Fruit fly (Drosophila melanogaster) whole organism, embryonic: ENCODE data around the gene Ldsdh1.

ENCODE experiments used
- Atf6 ChIP-seq: fragments of 200-800 bp; sonication (Bioruptor generic); IDR thresholded peaks from 2 replicates; pipeline ENCODE4 v1.3.6; 2022; ENCODE audit warnings: missing biosample characterization, missing genetic modification characterization
- Bgb ChIP-seq: fragments of 200-800 bp; sonication (Bioruptor generic); IDR thresholded peaks from 2 replicates; pipeline ENCODE4 v1.3.6; 2022; ENCODE audit warnings: missing biosample characterization, missing genetic modification characterization; ENCODE audit not compliant: partially characterized antibody
- Blimp-1 ChIP-seq: fragments of 200-800 bp; sonication (Bioruptor generic); optimal IDR thresholded peaks from 3 replicates; lab custom pipeline; 2018; ENCODE audit warnings: missing biosample characterization, missing genetic modification characterization, mild to moderate bottlenecking, moderate library complexity, missing genetic modification reagents
- CG10321 ChIP-seq: fragments of 200-800 bp; sonication (Bioruptor generic); IDR thresholded peaks from 2 replicates; pipeline ENCODE4 v1.3.6; 2022; ENCODE audit warnings: missing biosample characterization, missing genetic modification characterization
- CG11247 ChIP-seq: fragments of 200-800 bp; sonication (Bioruptor generic); IDR thresholded peaks from 2 replicates; pipeline ENCODE4 v1.3.6; 2022; ENCODE audit warnings: missing biosample characterization, missing genetic modification characterization
- CG12104 ChIP-seq: fragments of 200-800 bp; sonication (Bioruptor generic); optimal IDR thresholded peaks from 3 replicates; lab custom pipeline; 2016; ENCODE audit warnings: missing biosample characterization, missing genetic modification characterization
- CG12659 ChIP-seq: fragments of 200-800 bp; sonication (Bioruptor generic); optimal IDR thresholded peaks from 3 replicates; lab custom pipeline; 2017; ENCODE audit warnings: mild to moderate bottlenecking, missing biosample characterization, missing genetic modification reagents, missing genetic modification characterization
- CG12769 ChIP-seq: fragments of 200-800 bp; sonication (Bioruptor generic); optimal IDR thresholded peaks from 2 replicates; lab custom pipeline; 2019; ENCODE audit warnings: missing biosample characterization, mild to moderate bottlenecking, missing genetic modification characterization, moderate library complexity
- CG13123 ChIP-seq: fragments of 200-800 bp; sonication (Bioruptor generic); optimal IDR thresholded peaks from 2 replicates; lab custom pipeline; 2016; ENCODE audit warnings: missing biosample characterization, missing genetic modification characterization
- CG1529 ChIP-seq: fragments of 200-800 bp; sonication (Bioruptor generic); optimal IDR thresholded peaks from 3 replicates; lab custom pipeline; 2018; ENCODE audit warnings: missing biosample characterization, missing genetic modification characterization
- CG15696 ChIP-seq: fragments of 200-800 bp; sonication (Bioruptor generic); optimal IDR thresholded peaks from 2 replicates; lab custom pipeline; 2019; ENCODE audit warnings: missing biosample characterization, mild to moderate bottlenecking, missing genetic modification characterization, moderate library complexity
- CG17612 ChIP-seq: fragments of 200-800 bp; sonication (Bioruptor generic); IDR thresholded peaks from 2 replicates; pipeline ENCODE4 v1.3.6; 2022; ENCODE audit warnings: missing biosample characterization, missing genetic modification characterization
- CG32772 ChIP-seq: fragments of 200-800 bp; sonication (Bioruptor generic); IDR thresholded peaks from 2 replicates; pipeline ENCODE4 v1.3.6; 2022; ENCODE audit warnings: missing biosample characterization, missing genetic modification characterization
- CG33557 ChIP-seq: fragments of 200-800 bp; sonication (Bioruptor generic); optimal IDR thresholded peaks from 2 replicates; lab custom pipeline; 2019; ENCODE audit warnings: missing biosample characterization, mild to moderate bottlenecking, missing genetic modification characterization, moderate library complexity
- CG3407 ChIP-seq: fragments of 200-800 bp; sonication (Bioruptor generic); optimal IDR thresholded peaks from 2 replicates; lab custom pipeline; 2018; ENCODE audit warnings: missing biosample characterization, mild to moderate bottlenecking, missing genetic modification characterization
- CG42726 ChIP-seq: fragments of 200-800 bp; sonication (Bioruptor generic); IDR thresholded peaks from 2 replicates; pipeline ENCODE4 v1.3.6; 2022; ENCODE audit warnings: missing biosample characterization, missing genetic modification characterization; ENCODE audit not compliant: partially characterized antibody
- CG4328 ChIP-seq: fragments of 200-800 bp; sonication (Bioruptor generic); optimal IDR thresholded peaks from 3 replicates; lab custom pipeline; 2017; ENCODE audit warnings: missing biosample characterization, missing genetic modification reagents, missing genetic modification characterization
- CrebB ChIP-seq: fragments of 200-800 bp; sonication (Bioruptor generic); optimal IDR thresholded peaks from 3 replicates; lab custom pipeline; 2018; ENCODE audit warnings: missing biosample characterization, mild to moderate bottlenecking, missing genetic modification characterization
- D ChIP-seq, 2 experiments: fragments of 200-800 bp in 1 of 2; fragments of >200 bp in 1 of 2; sonication (Bioruptor generic) in 1 of 2; optimal IDR thresholded peaks; 2 replicates in 1 of 2; 3 replicates in 1 of 2; lab custom pipeline; 2017; ENCODE audit warnings: mild to moderate bottlenecking in 1 of 2, missing biosample characterization in 1 of 2, missing genetic modification characterization in 1 of 2, missing genetic modification reagents in 1 of 2
- Dad ChIP-seq: fragments of 200-800 bp; sonication (Bioruptor generic); optimal IDR thresholded peaks from 3 replicates; lab custom pipeline; 2016; ENCODE audit warnings: missing biosample characterization, missing genetic modification characterization
- Deaf1 ChIP-seq: fragments of 200-800 bp; optimal IDR thresholded peaks from 3 replicates; lab custom pipeline; 2019; ENCODE audit warnings: missing biosample characterization, mild to moderate bottlenecking, missing genetic modification characterization, moderate library complexity
- E2f1 ChIP-seq: fragments of 200-800 bp; sonication (Bioruptor generic); IDR thresholded peaks from 2 replicates; pipeline ENCODE4 v1.3.6; 2022; ENCODE audit warnings: missing biosample characterization, missing genetic modification characterization
- Lhr ChIP-seq: fragments of 200-800 bp; sonication (Bioruptor generic); optimal IDR thresholded peaks from 3 replicates; lab custom pipeline; 2017; ENCODE audit warnings: mild to moderate bottlenecking, missing biosample characterization, missing genetic modification reagents, missing genetic modification characterization
- Lpt ChIP-seq: fragments of >200 bp; optimal IDR thresholded peaks from 2 replicates; lab custom pipeline; 2018; ENCODE audit warnings: missing biosample characterization, missing genetic modification characterization
- NC2β ChIP-seq: fragments of 200-800 bp; sonication (Bioruptor generic); optimal IDR thresholded peaks from 2 replicates; lab custom pipeline; 2016; ENCODE audit warnings: missing biosample characterization, missing genetic modification characterization
- Nf-YA ChIP-seq: fragments of 200-800 bp; sonication (Bioruptor generic); IDR thresholded peaks from 2 replicates; pipeline ENCODE4 v1.3.6; 2022; ENCODE audit warnings: missing biosample characterization, missing genetic modification characterization
- Sin3A ChIP-seq: fragments of >200 bp; optimal IDR thresholded peaks from 2 replicates; lab custom pipeline; 2018
- cato ChIP-seq: fragments of 200-800 bp; sonication (Bioruptor generic); optimal IDR thresholded peaks from 2 replicates; lab custom pipeline; 2016; ENCODE audit warnings: missing biosample characterization, missing genetic modification characterization, borderline replicate concordance
- dimm ChIP-seq: fragments of 200-800 bp; sonication (Bioruptor generic); IDR thresholded peaks from 2 replicates; pipeline ENCODE4 v1.3.6; 2022; ENCODE audit warnings: missing biosample characterization, missing genetic modification characterization
- emc ChIP-seq: fragments of 200-800 bp; sonication (Bioruptor generic); optimal IDR thresholded peaks from 2 replicates; lab custom pipeline; 2016; ENCODE audit warnings: missing biosample characterization, missing genetic modification characterization
- esg ChIP-seq: fragments of 200-800 bp; sonication (Bioruptor generic); conservative IDR thresholded peaks from 2 replicates; pipeline ENCODE4 v1.3.6; 2022; ENCODE audit warnings: missing biosample characterization, missing genetic modification characterization
- exex ChIP-seq: fragments of 200-800 bp; sonication (Bioruptor generic); optimal IDR thresholded peaks from 4 replicates; lab custom pipeline; 2018; ENCODE audit warnings: missing biosample characterization, mild to moderate bottlenecking, missing genetic modification characterization, moderate library complexity
- fd64A ChIP-seq: fragments of 200-800 bp; sonication (Bioruptor generic); optimal IDR thresholded peaks from 3 replicates; lab custom pipeline; 2018; ENCODE audit warnings: missing biosample characterization, mild to moderate bottlenecking, missing genetic modification characterization
- gcm ChIP-seq: fragments of 200-800 bp; sonication (Bioruptor generic); optimal IDR thresholded peaks from 2 replicates; lab custom pipeline; 2019; ENCODE audit warnings: missing biosample characterization, mild to moderate bottlenecking, missing genetic modification characterization, moderate library complexity
- grau ChIP-seq: fragments of 200-800 bp; optimal IDR thresholded peaks from 3 replicates; lab custom pipeline; 2019; ENCODE audit warnings: missing biosample characterization, mild to moderate bottlenecking, missing genetic modification characterization, moderate library complexity
- gt ChIP-seq: fragments of 200-800 bp; sonication (Bioruptor generic); IDR thresholded peaks from 2 replicates; pipeline ENCODE4 v1.3.6; 2022; ENCODE audit warnings: missing biosample characterization, missing genetic modification characterization
- klu ChIP-seq: fragments of 200-800 bp; sonication (Bioruptor generic); IDR thresholded peaks from 2 replicates; pipeline ENCODE4 v1.3.6; 2022; ENCODE audit warnings: missing biosample characterization, missing genetic modification characterization
- kni ChIP-seq: fragments of 200-800 bp; sonication (Bioruptor generic); optimal IDR thresholded peaks from 3 replicates; lab custom pipeline; 2017; ENCODE audit warnings: mild to moderate bottlenecking, missing biosample characterization, missing genetic modification reagents, missing genetic modification characterization
- nerfin-1 ChIP-seq: fragments of 200-800 bp; sonication (Bioruptor generic); optimal IDR thresholded peaks from 3 replicates; lab custom pipeline; 2019; ENCODE audit warnings: missing biosample characterization, mild to moderate bottlenecking, missing genetic modification characterization, moderate library complexity
- nom ChIP-seq: fragments of 200-800 bp; sonication (Bioruptor generic); optimal IDR thresholded peaks from 2 replicates; lab custom pipeline; 2017; ENCODE audit warnings: missing biosample characterization, missing genetic modification characterization, mild to moderate bottlenecking, moderate library complexity, missing genetic modification reagents
- pum ChIP-seq: fragments of 200-800 bp; sonication (Bioruptor generic); optimal IDR thresholded peaks from 2 replicates; lab custom pipeline; 2016; ENCODE audit warnings: missing biosample characterization, missing genetic modification characterization
- pzg ChIP-seq: fragments of 200-800 bp; sonication (Bioruptor generic); optimal IDR thresholded peaks from 3 replicates; lab custom pipeline; 2018; ENCODE audit warnings: missing biosample characterization, mild to moderate bottlenecking, missing genetic modification characterization, moderate library complexity
- ranshi ChIP-seq: fragments of 200-800 bp; sonication (Bioruptor generic); IDR thresholded peaks from 2 replicates; pipeline ENCODE4 v1.3.6; 2022; ENCODE audit warnings: missing biosample characterization, missing genetic modification characterization
- sc ChIP-seq, 3 experiments: fragments of >200 bp in 2 of 3; fragments of 200-800 bp in 1 of 3; sonication (Bioruptor generic) in 1 of 3; optimal IDR thresholded peaks; 2 replicates in 2 of 3; 3 replicates in 1 of 3; lab custom pipeline; 2017; ENCODE audit warnings: mild to moderate bottlenecking in 1 of 3, missing biosample characterization in 1 of 3, missing genetic modification characterization in 1 of 3, missing genetic modification reagents in 1 of 3
- tgo ChIP-seq: fragments of 200-800 bp; sonication (Bioruptor generic); IDR thresholded peaks from 3 replicates; pipeline ENCODE4 v1.3.6; 2022; ENCODE audit warnings: missing biosample characterization, missing genetic modification characterization
- tna ChIP-seq: fragments of 200-800 bp; sonication (Bioruptor generic); IDR thresholded peaks from 2 replicates; pipeline ENCODE4 v1.3.6; 2022; ENCODE audit warnings: missing biosample characterization, missing genetic modification characterization; ENCODE audit not compliant: partially characterized antibody
- toy ChIP-seq: fragments of 200-800 bp; sonication (Bioruptor generic); IDR thresholded peaks from 2 replicates; pipeline ENCODE4 v1.3.6; 2022; ENCODE audit warnings: missing biosample characterization, missing genetic modification characterization

The Ldsdh1 gene

DNA sequence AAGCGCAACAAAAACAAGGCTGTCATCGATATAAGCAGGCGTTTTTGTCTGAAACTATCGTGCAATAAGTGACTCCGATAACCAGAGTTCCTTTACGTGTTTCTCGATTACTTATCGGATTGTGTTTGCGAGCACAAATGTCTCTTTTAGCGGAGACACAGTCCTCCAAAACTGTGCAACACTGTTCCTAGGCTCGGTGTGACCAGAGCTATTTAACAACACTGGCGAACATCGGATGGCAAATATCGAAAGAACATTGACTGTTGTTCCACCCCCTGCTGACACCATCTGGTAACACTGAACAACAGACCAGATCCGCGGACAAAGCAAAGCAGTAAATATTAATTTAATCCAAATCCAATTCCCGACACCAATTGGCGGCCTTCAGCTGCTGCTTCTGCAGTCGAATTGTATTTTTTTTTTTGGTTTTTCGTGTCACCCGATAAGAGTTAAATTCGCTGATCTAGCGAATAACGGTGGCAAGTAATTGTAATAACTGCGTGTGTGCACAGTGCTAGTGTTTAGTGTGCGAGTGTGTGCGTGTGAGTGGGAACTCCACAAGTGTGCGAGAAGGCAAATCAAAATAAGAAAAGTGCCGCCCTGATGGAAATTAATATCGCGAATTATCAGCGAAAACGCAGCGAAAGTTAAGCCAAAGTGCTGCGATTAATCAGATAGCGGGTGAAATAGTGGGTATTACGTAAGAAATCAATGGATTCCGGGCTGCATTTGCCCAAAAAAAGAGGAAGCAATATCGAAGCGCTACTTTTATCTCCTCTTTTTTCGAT, 19.8 kb downstream of the Ldsdh1 start, which contains the start of gene mys (continued):
- TF ChIP-seq D (optimal IDR thresholded peaks at IDR 0.05; lab: Kevin White, UChicago) = no peak
- TF ChIP-seq D (GFP tag; optimal IDR thresholded peaks at IDR 0.05; lab: Kevin White, UChicago) = no peak
- peak; percentile 73 for TF ChIP-seq CG11247
- TF ChIP-seq CG3407 (GFP tag; lab: Kevin White, UChicago) = peak; percentile 33
- TF ChIP-seq Blimp-1 = peak; percentile 23
- TF ChIP-seq E2f1 = peak; percentile 52; the same call in 1 of the 2 replicates
- TF ChIP-seq CG1529 (GFP tag; lab: Kevin White, UChicago) = no peak
- TF ChIP-seq toy (GFP tag; lab: Robert Waterston, UW) = no peak
- peak; percentile 58 for TF ChIP-seq ranshi (GFP tag; lab: Robert Waterston, UW)
- peak; percentile 95 for TF ChIP-seq Lhr (GFP tag; lab: Kevin White, UChicago)
- TF ChIP-seq tgo = no peak
- TF ChIP-seq grau = peak; percentile 48
- TF ChIP-seq emc (GFP tag; lab: Kevin White, UChicago) = peak; percentile 70
- TF ChIP-seq Bgb (GFP tag; lab: Robert Waterston, UW) = peak; percentile 98
- peak; percentile 100 for TF ChIP-seq pzg (GFP tag; lab: Kevin White, UChicago)
- TF ChIP-seq dimm (GFP tag; lab: Robert Waterston, UW) = no peak
- TF ChIP-seq CG10321 (GFP tag; lab: Robert Waterston, UW) = peak; percentile 7; the same call in 1 of the 2 replicates
- no peak for TF ChIP-seq Lpt (GFP tag; lab: Kevin White, UChicago)
- TF ChIP-seq tna (GFP tag; lab: Robert Waterston, UW) = peak; percentile 90
- TF ChIP-seq nom (GFP tag; lab: Kevin White, UChicago) = peak; percentile 63
- peak; percentile 97 for TF ChIP-seq CG42726
- TF ChIP-seq CG32772 (GFP tag; lab: Robert Waterston, UW) = peak; percentile 33; the same call in 1 of the 2 replicates
- no peak for TF ChIP-seq cato (GFP tag; lab: Kevin White, UChicago)
- TF ChIP-seq nerfin-1 (tag; lab: Kevin White, UChicago) = no peak
- TF ChIP-seq Atf6 (GFP tag; lab: Robert Waterston, UW) = peak; percentile 33; the same call in 1 of the 2 replicates
- no peak; the same call in 1 of the 2 replicates for TF ChIP-seq Nf-YA (GFP tag; lab: Robert Waterston, UW)
- TF ChIP-seq Dad (GFP tag; lab: Kevin White, UChicago) = peak; percentile 74
- peak; percentile 1 for TF ChIP-seq fd64A (GFP tag; lab: Kevin White, UChicago)
- TF ChIP-seq Deaf1 (tag; lab: Kevin White, UChicago) = no peak
- TF ChIP-seq CG33557 (GFP tag; lab: Kevin White, UChicago) = no peak
- TF ChIP-seq sc (optimal IDR thresholded peaks at IDR 0.05; lab: Kevin White, UChicago) = no peak
- TF ChIP-seq sc (GFP tag; optimal IDR thresholded peaks at IDR 0.05; lab: Kevin White, UChicago) = no peak
- peak; percentile 55; the same call in 1 of the 2 replicates for TF ChIP-seq CG17612 (GFP tag; lab: Robert Waterston, UW)
- peak; percentile 64 for TF ChIP-seq CrebB (tag; lab: Kevin White, UChicago)
- peak; percentile 92 for TF ChIP-seq CG12659
- peak; percentile 75 for TF ChIP-seq NC2β (GFP tag; lab: Kevin White, UChicago)
- TF ChIP-seq gcm (GFP tag; lab: Kevin White, UChicago) = peak; percentile 4
- no peak; the same call in 1 of the 2 replicates for TF ChIP-seq gt
- peak; percentile 76 for TF ChIP-seq pum (GFP tag; lab: Kevin White, UChicago)
- TF ChIP-seq exex (tag; lab: Kevin White, UChicago) = peak; percentile 4
- no peak for TF ChIP-seq CG4328 (GFP tag; lab: Kevin White, UChicago)
- TF ChIP-seq CG12104 (GFP tag; lab: Kevin White, UChicago) = peak; percentile 18
- TF ChIP-seq CG12769 (tag; lab: Kevin White, UChicago) = peak; percentile 76
- no peak for TF ChIP-seq CG15696 (tag; lab: Kevin White, UChicago)
- peak; percentile 84 for TF ChIP-seq Sin3A (lab: Kevin White, UChicago)
- TF ChIP-seq kni (GFP tag; lab: Kevin White, UChicago) = peak; percentile 43
- peak; percentile 2 for TF ChIP-seq CG13123
- peak; percentile 64; the same call in 1 of the 2 replicates for TF ChIP-seq klu (GFP tag; lab: Robert Waterston, UW)
- TF ChIP-seq esg = no peak
